Fruit fly (Drosophila melanogaster): ENCODE data around the gene Sdr.

The Sdr gene

dm6 chr3R:14903837-14904431 is 14.5 kb upstream of the Sdr start, which contains the start of gene VhaPPA1-1 (continued):
- peak; percentile 9 for TF ChIP-seq CG8388 (GFP tag; optimal IDR thresholded peaks at IDR 0.05)
- no peak for TF ChIP-seq oc (tag; optimal IDR thresholded peaks at IDR 0.05)
- no peak for TF ChIP-seq Atf-2 (GFP tag; optimal IDR thresholded peaks at IDR 0.05)
- peak; percentile 96 for TF ChIP-seq hkb (optimal IDR thresholded peaks at IDR 0.05)
- TF ChIP-seq hkb (GFP tag; IDR thresholded peaks at IDR 0.05), result no peak
- no peak for TF ChIP-seq CkIIα-i1 (GFP tag; IDR thresholded peaks at IDR 0.05)
- peak; percentile 36 for TF ChIP-seq gem (tag; optimal IDR thresholded peaks at IDR 0.05)
- TF ChIP-seq CG10654 (GFP tag; optimal IDR thresholded peaks at IDR 0.05), result no peak
- TF ChIP-seq CG7786 (GFP tag; optimal IDR thresholded peaks at IDR 0.05), result no peak
- peak; percentile 10 for TF ChIP-seq Ssrp (tag; optimal IDR thresholded peaks at IDR 0.05)
- TF ChIP-seq sens (GFP tag), result peak; percentile 82
- TF ChIP-seq twi (tag; optimal IDR thresholded peaks at IDR 0.05), result peak; percentile 50
- TF ChIP-seq fd96Cb (tag; optimal IDR thresholded peaks at IDR 0.05), result no peak
- TF ChIP-seq CG4404 (GFP tag; IDR thresholded peaks at IDR 0.05), result no peak
- TF ChIP-seq CG4854 (GFP tag; optimal IDR thresholded peaks at IDR 0.05), result no peak
- no peak for TF ChIP-seq Stat92E (GFP tag; optimal IDR thresholded peaks at IDR 0.05)
- TF ChIP-seq CG9797 (GFP tag; optimal IDR thresholded peaks at IDR 0.05), result peak; percentile 55
- peak; percentile 15 for TF ChIP-seq CG7987 (GFP tag; optimal IDR thresholded peaks at IDR 0.05)
- no peak for TF ChIP-seq tup (GFP tag; optimal IDR thresholded peaks at IDR 0.05)
- peak; percentile 15 for TF ChIP-seq CG33213 (GFP tag; optimal IDR thresholded peaks at IDR 0.05)
- TF ChIP-seq Sin3A (optimal IDR thresholded peaks at IDR 0.05), result peak; percentile 98
- no peak for TF ChIP-seq Atf3 (GFP tag; optimal IDR thresholded peaks at IDR 0.05)
- TF ChIP-seq CG9215 (GFP tag; IDR thresholded peaks at IDR 0.05), result no peak
- TF ChIP-seq tll (GFP tag; optimal IDR thresholded peaks at IDR 0.05), result peak; percentile 41 to 99
- no peak for TF ChIP-seq tgo (GFP tag; IDR thresholded peaks at IDR 0.05)
- no peak for TF ChIP-seq slou (GFP tag; optimal IDR thresholded peaks at IDR 0.05)
- TF ChIP-seq wek (GFP tag; optimal IDR thresholded peaks at IDR 0.05), result no peak
- no peak for TF ChIP-seq repo (GFP tag; optimal IDR thresholded peaks at IDR 0.05)
- TF ChIP-seq CG18476 (GFP tag; optimal IDR thresholded peaks at IDR 0.05), result no peak
- TF ChIP-seq crc (GFP tag; optimal IDR thresholded peaks at IDR 0.05), result no peak
- TF ChIP-seq CG2120 (GFP tag; optimal IDR thresholded peaks at IDR 0.05), result peak; percentile 30
- no peak for TF ChIP-seq CG10274 (GFP tag; optimal IDR thresholded peaks at IDR 0.05)
- TF ChIP-seq CG17385 (GFP tag; optimal IDR thresholded peaks at IDR 0.05), result no peak
- no peak for TF ChIP-seq wdn (GFP tag; IDR thresholded peaks at IDR 0.05)
- TF ChIP-seq ATbp (GFP tag; optimal IDR thresholded peaks at IDR 0.05), result no peak
- no peak for TF ChIP-seq fd3F (GFP tag; optimal IDR thresholded peaks at IDR 0.05)
- TF ChIP-seq CG4730 (GFP tag; IDR thresholded peaks at IDR 0.05), result no peak
- 0 out of 2 replicates have a peak, but pooled peaks have one; percentile 14 for TF ChIP-seq inv (GFP tag; IDR thresholded peaks at IDR 0.05; ENCODE audit: partially characterized antibody)
- no peak for TF ChIP-seq CG3838 (GFP tag; optimal IDR thresholded peaks at IDR 0.05)
- TF ChIP-seq Neu2 (GFP tag; optimal IDR thresholded peaks at IDR 0.05; ENCODE audit: borderline replicate concordance), result no peak
- TF ChIP-seq CG34224 (GFP tag; IDR thresholded peaks at IDR 0.05; ENCODE audit: partially characterized antibody), result no peak; the same call in 2 of the 3 replicates
- peak; percentile 16 for TF ChIP-seq grau (tag; optimal IDR thresholded peaks at IDR 0.05)
- TF ChIP-seq chinmo (GFP tag; IDR thresholded peaks at IDR 0.05; ENCODE audit: partially characterized antibody), result no peak
- TF ChIP-seq corto (GFP tag; optimal IDR thresholded peaks at IDR 0.05), result no peak
- TF ChIP-seq danr (GFP tag; IDR thresholded peaks at IDR 0.05), result no peak
- TF ChIP-seq run (tag; optimal IDR thresholded peaks at IDR 0.05), result no peak
- TF ChIP-seq CG18619 (GFP tag; optimal IDR thresholded peaks at IDR 0.05), result no peak
- peak; percentile 78 for TF ChIP-seq pita (GFP tag; optimal IDR thresholded peaks at IDR 0.05)
- no peak for TF ChIP-seq CG7745 (tag; optimal IDR thresholded peaks at IDR 0.05)
- TF ChIP-seq CG17186 (GFP tag; optimal IDR thresholded peaks at IDR 0.05), result peak; percentile 64

Data from whole organism, embryonic.